Fruit fly (Drosophila melanogaster): ENCODE measurements around the gene CG15043.

- TF ChIP-seq CG4496 (GFP tag; IDR thresholded peaks at IDR 0.05) (peak; percentile 77; the same call in 2 of the 3 replicates), EcR (GFP tag; optimal IDR thresholded peaks at IDR 0.05) (peak; percentile 91)
These were observed 4.5 kb downstream of the CG15043 start, which contains the start of gene CG15046 for dm6 chrX:18489509-18489908.
